Fruit fly (Drosophila melanogaster) whole organism, embryonic: ENCODE results near the gene CG31792.

Source experiments
- Antp ChIP-seq: fragments of 200-800 bp; sonication (Bioruptor generic); optimal IDR thresholded peaks from 3 replicates; lab custom pipeline; 2016; ENCODE audit warnings: missing biosample characterization, missing genetic modification characterization
- B-H1 ChIP-seq: fragments of 200-800 bp; sonication (Bioruptor generic); IDR thresholded peaks from 3 replicates; pipeline ENCODE4 v1.3.6; 2022; ENCODE audit warnings: missing biosample characterization, missing genetic modification characterization
- Blimp-1 ChIP-seq: fragments of 200-800 bp; sonication (Bioruptor generic); optimal IDR thresholded peaks from 3 replicates; lab custom pipeline; 2018; ENCODE audit warnings: missing biosample characterization, missing genetic modification characterization, mild to moderate bottlenecking, moderate library complexity, missing genetic modification reagents
- C15 ChIP-seq: fragments of 200-800 bp; sonication (Bioruptor generic); IDR thresholded peaks from 3 replicates; pipeline ENCODE4 v1.3.6; 2022; ENCODE audit warnings: missing biosample characterization, missing genetic modification characterization
- CG10431 ChIP-seq: fragments of 200-800 bp; sonication (Bioruptor generic); optimal IDR thresholded peaks from 3 replicates; lab custom pipeline; 2018; ENCODE audit warnings: missing biosample characterization, mild to moderate bottlenecking, missing genetic modification characterization
- CG12744 ChIP-seq: fragments of 200-800 bp; sonication (Bioruptor generic); optimal IDR thresholded peaks from 2 replicates; lab custom pipeline; 2016; ENCODE audit warnings: missing biosample characterization, missing genetic modification characterization
- CG13424 ChIP-seq: fragments of 200-800 bp; sonication (Bioruptor generic); optimal IDR thresholded peaks from 2 replicates; lab custom pipeline; 2019; ENCODE audit warnings: missing biosample characterization, mild to moderate bottlenecking, missing genetic modification characterization, moderate library complexity
- CG13624 ChIP-seq: fragments of 200-800 bp; sonication (Bioruptor generic); optimal IDR thresholded peaks from 2 replicates; lab custom pipeline; 2016; ENCODE audit warnings: missing biosample characterization, missing genetic modification characterization
- CG15011 ChIP-seq: fragments of 200-800 bp; sonication (Bioruptor generic); optimal IDR thresholded peaks from 3 replicates; lab custom pipeline; 2018; ENCODE audit warnings: missing biosample characterization, mild to moderate bottlenecking, missing genetic modification characterization
- CG15073 ChIP-seq: fragments of 200-800 bp; sonication (Bioruptor generic); optimal IDR thresholded peaks from 2 replicates; lab custom pipeline; 2016; ENCODE audit warnings: missing biosample characterization, missing genetic modification characterization
- CG16779 ChIP-seq: fragments of 200-800 bp; sonication (Bioruptor generic); IDR thresholded peaks from 2 replicates; pipeline ENCODE4 v1.3.6; 2022; ENCODE audit warnings: missing biosample characterization, missing genetic modification characterization
- CG18011 ChIP-seq: fragments of 200-800 bp; sonication (Bioruptor generic); optimal IDR thresholded peaks from 2 replicates; lab custom pipeline; 2017; ENCODE audit warnings: missing biosample characterization, missing genetic modification characterization, mild to moderate bottlenecking, moderate library complexity, missing genotype
- CG18764 ChIP-seq: fragments of 200-800 bp; sonication (Bioruptor generic); optimal IDR thresholded peaks from 3 replicates; lab custom pipeline; 2016; ENCODE audit warnings: missing biosample characterization, missing genetic modification characterization
- CG30020 ChIP-seq: fragments of 200-800 bp; optimal IDR thresholded peaks from 2 replicates; lab custom pipeline; 2019; ENCODE audit warnings: missing biosample characterization, mild to moderate bottlenecking, missing genetic modification characterization, moderate library complexity
- CG31365 ChIP-seq: fragments of 200-800 bp; sonication (Bioruptor generic); optimal IDR thresholded peaks from 2 replicates; lab custom pipeline; 2018; ENCODE audit warnings: missing biosample characterization, mild to moderate bottlenecking, missing genetic modification characterization
- CG3726 ChIP-seq: fragments of 200-800 bp; sonication (Bioruptor generic); IDR thresholded peaks from 3 replicates; pipeline ENCODE4, ENCODE4 v1.3.6; 2022; ENCODE audit warnings: missing biosample characterization, missing genetic modification characterization
- CG3847 ChIP-seq: fragments of 200-800 bp; sonication (Bioruptor generic); IDR thresholded peaks from 2 replicates; pipeline ENCODE4 v1.3.6; 2022; ENCODE audit warnings: missing biosample characterization, missing genetic modification characterization
- CG6175 ChIP-seq: fragments of 200-800 bp; sonication (Bioruptor generic); IDR thresholded peaks from 3 replicates; pipeline ENCODE4 v1.3.6; 2022; ENCODE audit warnings: missing biosample characterization, missing genetic modification characterization
- CG6654 ChIP-seq: fragments of 200-800 bp; sonication (Bioruptor generic); optimal IDR thresholded peaks from 2 replicates; lab custom pipeline; 2017; ENCODE audit warnings: missing biosample characterization, mild to moderate bottlenecking, missing genetic modification characterization
- CG6791 ChIP-seq: fragments of 200-800 bp; sonication (Bioruptor generic); IDR thresholded peaks from 3 replicates; pipeline ENCODE4 v1.3.6; 2022; ENCODE audit warnings: missing biosample characterization, missing genetic modification characterization; ENCODE audit not compliant: partially characterized antibody
- CG6854 ChIP-seq: fragments of 200-800 bp; sonication (Bioruptor generic); optimal IDR thresholded peaks from 3 replicates; lab custom pipeline; 2017; ENCODE audit warnings: missing biosample characterization, mild to moderate bottlenecking, missing genetic modification characterization
- CG7786 ChIP-seq: fragments of 200-800 bp; sonication (Bioruptor generic); optimal IDR thresholded peaks from 2 replicates; lab custom pipeline; 2016; ENCODE audit warnings: missing biosample characterization, missing genetic modification characterization
- CG9817 ChIP-seq: fragments of 200-800 bp; sonication (Bioruptor generic); optimal IDR thresholded peaks from 2 replicates; lab custom pipeline; 2018; ENCODE audit warnings: missing biosample characterization, mild to moderate bottlenecking, missing genetic modification characterization, moderate library complexity
- Drgx ChIP-seq: fragments of 200-800 bp; sonication (Bioruptor generic); IDR thresholded peaks from 2 replicates; pipeline ENCODE4 v1.3.6; 2022; ENCODE audit warnings: missing biosample characterization, missing genetic modification characterization
- Ets97D ChIP-seq: fragments of 200-800 bp; sonication (Bioruptor generic); optimal IDR thresholded peaks from 3 replicates; lab custom pipeline; 2016; ENCODE audit warnings: missing biosample characterization, missing genetic modification characterization
- Fer3 ChIP-seq: fragments of 200-800 bp; sonication (Bioruptor generic); optimal IDR thresholded peaks from 2 replicates; lab custom pipeline; 2018; ENCODE audit warnings: missing biosample characterization, mild to moderate bottlenecking, missing genetic modification characterization, moderate library complexity
- Lpt ChIP-seq: fragments of >200 bp; optimal IDR thresholded peaks from 2 replicates; lab custom pipeline; 2018; ENCODE audit warnings: missing biosample characterization, missing genetic modification characterization
- MTF-1 ChIP-seq: fragments of 200-800 bp; sonication (Bioruptor generic); optimal IDR thresholded peaks from 2 replicates; lab custom pipeline; 2018; ENCODE audit warnings: missing biosample characterization, mild to moderate bottlenecking, missing genetic modification characterization, borderline replicate concordance
- Nf-YC ChIP-seq: fragments of 200-800 bp; optimal IDR thresholded peaks from 3 replicates; lab custom pipeline; 2019; ENCODE audit warnings: missing biosample characterization, mild to moderate bottlenecking, missing genetic modification characterization, moderate library complexity
- Spps ChIP-seq: fragments of 200-800 bp; sonication (Bioruptor generic); optimal IDR thresholded peaks from 2 replicates; lab custom pipeline; 2018; ENCODE audit warnings: missing biosample characterization, mild to moderate bottlenecking, missing genetic modification characterization
- Tbp ChIP-seq: fragments of >200 bp; optimal IDR thresholded peaks from 2 replicates; lab custom pipeline; 2018; ENCODE audit warnings: missing biosample characterization, missing genetic modification characterization
- Vsx1 ChIP-seq: fragments of 200-800 bp; sonication (Bioruptor generic); optimal IDR thresholded peaks from 2 replicates; lab custom pipeline; 2017; ENCODE audit warnings: missing biosample characterization, mild to moderate bottlenecking, missing genetic modification characterization, missing genetic modification reagents
- ab ChIP-seq: fragments of 200-800 bp; sonication (Bioruptor generic); optimal IDR thresholded peaks from 2 replicates; lab custom pipeline; 2016; ENCODE audit warnings: missing biosample characterization, missing genetic modification characterization
- bbx ChIP-seq: fragments of 200-800 bp; sonication (Bioruptor generic); IDR thresholded peaks from 2 replicates; pipeline ENCODE4 v1.3.6; 2022; ENCODE audit warnings: missing biosample characterization, missing genetic modification characterization; ENCODE audit not compliant: partially characterized antibody
- da ChIP-seq: fragments of 200-800 bp; sonication (Bioruptor generic); optimal IDR thresholded peaks from 2 replicates; lab custom pipeline; 2016; ENCODE audit warnings: missing biosample characterization, missing genetic modification characterization
- emc ChIP-seq: fragments of 200-800 bp; sonication (Bioruptor generic); optimal IDR thresholded peaks from 2 replicates; lab custom pipeline; 2016; ENCODE audit warnings: missing biosample characterization, missing genetic modification characterization
- grau ChIP-seq: fragments of 200-800 bp; optimal IDR thresholded peaks from 3 replicates; lab custom pipeline; 2019; ENCODE audit warnings: missing biosample characterization, mild to moderate bottlenecking, missing genetic modification characterization, moderate library complexity
- hb ChIP-seq: fragments of 200-800 bp; sonication (Bioruptor generic); IDR thresholded peaks from 3 replicates; pipeline ENCODE4 v1.3.6; 2022; ENCODE audit warnings: missing biosample characterization, missing genetic modification characterization; ENCODE audit not compliant: partially characterized antibody
- her ChIP-seq: fragments of 200-800 bp; sonication (Bioruptor generic); optimal IDR thresholded peaks from 2 replicates; lab custom pipeline; 2016; ENCODE audit warnings: missing biosample characterization, missing genetic modification characterization
- luna ChIP-seq: fragments of 200-800 bp; sonication (Bioruptor generic); optimal IDR thresholded peaks from 2 replicates; lab custom pipeline; 2016; ENCODE audit warnings: missing biosample characterization, missing genetic modification characterization
- maf-S ChIP-seq: fragments of 200-800 bp; sonication (Bioruptor generic); optimal IDR thresholded peaks from 2 replicates; lab custom pipeline; 2016; ENCODE audit warnings: missing biosample characterization, missing genetic modification characterization
- pan ChIP-seq, 4 experiments: fragments of >200 bp in 3 of 4; fragments of 200-800 bp in 1 of 4; sonication (Bioruptor generic) in 1 of 4; optimal IDR thresholded peaks in 3 of 4; IDR thresholded peaks in 1 of 4; 2 replicates each; pipeline versions ENCODE4 v1.3.6 to Lab custom; 2017 to 2022; ENCODE audit warnings: missing biosample characterization in 2 of 4, missing genetic modification characterization in 2 of 4, mixed read lengths in 1 of 4
- peb ChIP-seq: fragments of 200-800 bp; sonication (Bioruptor generic); IDR thresholded peaks from 2 replicates; pipeline ENCODE4 v1.3.6; 2022; ENCODE audit warnings: missing biosample characterization, missing genetic modification characterization
- pnt ChIP-seq: fragments of 200-800 bp; sonication (Bioruptor generic); optimal IDR thresholded peaks from 3 replicates; lab custom pipeline; 2016; ENCODE audit warnings: missing biosample characterization, missing genetic modification characterization
- scrt ChIP-seq: fragments of 200-800 bp; sonication (Bioruptor generic); optimal IDR thresholded peaks from 2 replicates; lab custom pipeline; 2018; ENCODE audit warnings: missing biosample characterization, mild to moderate bottlenecking, missing genetic modification characterization, moderate library complexity
- slp2 ChIP-seq: fragments of 200-800 bp; sonication (Bioruptor generic); optimal IDR thresholded peaks from 2 replicates; lab custom pipeline; 2016; ENCODE audit warnings: missing biosample characterization, missing genetic modification characterization
- tna ChIP-seq: fragments of 200-800 bp; sonication (Bioruptor generic); IDR thresholded peaks from 2 replicates; pipeline ENCODE4 v1.3.6; 2022; ENCODE audit warnings: missing biosample characterization, missing genetic modification characterization; ENCODE audit not compliant: partially characterized antibody
- trem ChIP-seq: fragments of 200-800 bp; optimal IDR thresholded peaks from 3 replicates; lab custom pipeline; 2019; ENCODE audit warnings: missing biosample characterization, mild to moderate bottlenecking, missing genetic modification characterization, moderate library complexity
- unpg ChIP-seq: fragments of 200-800 bp; sonication (Bioruptor generic); optimal IDR thresholded peaks from 3 replicates; lab custom pipeline; 2018; ENCODE audit warnings: missing biosample characterization, mild to moderate bottlenecking, missing genetic modification characterization, moderate library complexity
- wor ChIP-seq: fragments of 200-800 bp; sonication (Bioruptor generic); IDR thresholded peaks from 2 replicates; pipeline ENCODE4 v1.3.6; 2022; ENCODE audit warnings: missing biosample characterization, missing genetic modification characterization

CG31792 gene

dm6 chr2L:18953512-18954254, 43.6 kb upstream of the CG31792 start (continued):
- TF ChIP-seq tna (GFP tag; lab: Robert Waterston, UW): no peak
- TF ChIP-seq da (GFP tag; lab: Kevin White, UChicago): no peak
- TF ChIP-seq ab (GFP tag; lab: Kevin White, UChicago): no peak
- TF ChIP-seq Antp (GFP tag; lab: Kevin White, UChicago): no peak
- no peak for TF ChIP-seq CG15073 (GFP tag; lab: Kevin White, UChicago)
- TF ChIP-seq bbx (GFP tag; lab: Robert Waterston, UW): no peak
- TF ChIP-seq CG16779: no peak
- TF ChIP-seq CG10431: no peak
- no peak for TF ChIP-seq Spps (tag; lab: Kevin White, UChicago)
- TF ChIP-seq luna: no peak
- TF ChIP-seq C15 (GFP tag; lab: Robert Waterston, UW): no peak
- TF ChIP-seq CG18764 (GFP tag; lab: Kevin White, UChicago): no peak
- TF ChIP-seq CG30020: no peak
- TF ChIP-seq her (GFP tag; lab: Kevin White, UChicago): no peak
- TF ChIP-seq CG13424: peak; percentile 17
- no peak for TF ChIP-seq MTF-1 (GFP tag; lab: Kevin White, UChicago)
- no peak for TF ChIP-seq trem (tag; lab: Kevin White, UChicago)
- no peak for TF ChIP-seq scrt (GFP tag; lab: Kevin White, UChicago)
- no peak for TF ChIP-seq CG3726
- peak; percentile 34 for TF ChIP-seq CG9817
- TF ChIP-seq Vsx1: no peak
- no peak for TF ChIP-seq slp2 (GFP tag; lab: Kevin White, UChicago)
- TF ChIP-seq CG7786 (GFP tag; lab: Kevin White, UChicago): no peak
- peak; percentile 17 for TF ChIP-seq unpg
- TF ChIP-seq CG3847: 0 out of 2 replicates have a peak, but pooled peaks have one; percentile 14
- TF ChIP-seq CG18011 (GFP tag; lab: Kevin White, UChicago): no peak
- TF ChIP-seq Tbp (GFP tag; lab: Kevin White, UChicago): no peak
- TF ChIP-seq Fer3 (tag; lab: Kevin White, UChicago): peak; percentile 42
- no peak for TF ChIP-seq pan (optimal IDR thresholded peaks at IDR 0.05; lab: Kevin White, UChicago)
- TF ChIP-seq pan (GFP tag; optimal IDR thresholded peaks at IDR 0.05 in 1 of 2, IDR thresholded peaks at IDR 0.05 in 1 of 2): no peak
- no peak for TF ChIP-seq maf-S (GFP tag; lab: Kevin White, UChicago)
- TF ChIP-seq CG31365: no peak
- TF ChIP-seq Blimp-1 (GFP tag; lab: Kevin White, UChicago): peak; percentile 24
- TF ChIP-seq CG6854: no peak
- TF ChIP-seq pnt (GFP tag; lab: Kevin White, UChicago): no peak
- TF ChIP-seq wor (GFP tag; lab: Robert Waterston, UW): no peak
- TF ChIP-seq B-H1: no peak
- TF ChIP-seq Nf-YC (tag; lab: Kevin White, UChicago): no peak
- peak; percentile 70 for TF ChIP-seq grau (tag; lab: Kevin White, UChicago)
- no peak for TF ChIP-seq CG6791 (GFP tag; lab: Robert Waterston, UW)
- no peak for TF ChIP-seq hb (GFP tag; lab: Robert Waterston, UW)
- TF ChIP-seq emc (GFP tag; lab: Kevin White, UChicago): no peak
- TF ChIP-seq Ets97D (GFP tag; lab: Kevin White, UChicago): no peak
- TF ChIP-seq CG6175 (GFP tag; lab: Robert Waterston, UW): no peak
- TF ChIP-seq peb (GFP tag; lab: Robert Waterston, UW): no peak
- no peak for TF ChIP-seq CG12744
- no peak for TF ChIP-seq Lpt (GFP tag; lab: Kevin White, UChicago)
- TF ChIP-seq CG15011 (GFP tag; lab: Kevin White, UChicago): no peak
- no peak for TF ChIP-seq CG6654 (GFP tag; lab: Kevin White, UChicago)
- TF ChIP-seq Drgx (GFP tag; lab: Robert Waterston, UW): no peak
- no peak for TF ChIP-seq CG13624 (GFP tag; lab: Kevin White, UChicago)
